Worm (Caenorhabditis elegans) whole organism, L4 larva: ENCODE measurements around the gene C03B1.9.
A peak's percentile ranks its signal among the peaks of the same experiment; 100 is the strongest.

Experiments used
- D1046.2 ChIP-seq: fragments of 200-800 bp; sonication (Bioruptor generic); IDR thresholded peaks from 2 replicates; pipeline ENCODE4 v1.3.6; 2022; ENCODE audit warnings: missing genetic modification characterization, missing compliant biosample characterization
- F26F4.8 ChIP-seq: fragments of 200-800 bp; sonication (Bioruptor generic); conservative IDR thresholded peaks from 2 replicates; pipeline ENCODE4 v1.3.6; 2022; ENCODE audit warnings: missing genetic modification characterization, missing compliant biosample characterization
- T20F7.1 ChIP-seq: fragments of 200-800 bp; sonication (Bioruptor generic); optimal IDR thresholded peaks from 2 replicates; lab custom pipeline; 2018; ENCODE audit warnings: mild to moderate bottlenecking, missing genetic modification characterization, missing compliant biosample characterization
- Y48G9A.11 ChIP-seq: fragments of 200-800 bp; sonication (Bioruptor generic); IDR thresholded peaks from 2 replicates; pipeline ENCODE4 v1.3.6; 2022; ENCODE audit warnings: missing genetic modification reagents, missing genetic modification characterization, missing compliant biosample characterization
- Y5F2A.4 ChIP-seq: fragments of 200-800 bp; sonication (Bioruptor generic); optimal IDR thresholded peaks from 2 replicates; lab custom pipeline; 2018; ENCODE audit warnings: mild to moderate bottlenecking, missing genetic modification characterization, missing compliant biosample characterization
- Y75B8A.6 ChIP-seq: fragments of 200-800 bp; sonication (Bioruptor generic); IDR thresholded peaks from 2 replicates; pipeline ENCODE4 v1.3.6; 2022; ENCODE audit warnings: missing genetic modification reagents, missing genetic modification characterization, missing compliant biosample characterization
- ZK337.2 ChIP-seq: fragments of 200-800 bp; sonication (Bioruptor generic); IDR thresholded peaks from 2 replicates; pipeline ENCODE4 v1.3.6; 2022; ENCODE audit warnings: missing genetic modification reagents, missing genetic modification characterization, missing compliant biosample characterization
- ceh-20 ChIP-seq: fragments of 200-800 bp; sonication (Bioruptor generic); IDR thresholded peaks from 2 replicates; pipeline ENCODE4 v1.3.6; 2022; ENCODE audit warnings: missing genetic modification reagents, missing genetic modification characterization, missing compliant biosample characterization
- ceh-28 ChIP-seq: fragments of 150-350 bp; optimal IDR thresholded peaks from 2 replicates; lab custom pipeline; 2014; ENCODE audit warnings: missing biosample characterization, missing genetic modification reagents, missing genetic modification characterization
- ceh-32 ChIP-seq: sonication (generic microtip); optimal IDR thresholded peaks from 2 replicates; lab custom pipeline; 2016; ENCODE audit warnings: mild to moderate bottlenecking, missing genetic modification characterization, missing compliant biosample characterization; ENCODE audit not compliant: poor library complexity
- ceh-44 ChIP-seq: fragments of 200-800 bp; sonication (Bioruptor generic); IDR thresholded peaks from 2 replicates; pipeline ENCODE4 v1.3.6; 2022; ENCODE audit warnings: missing genetic modification reagents, missing genetic modification characterization, missing compliant biosample characterization
- daf-12 ChIP-seq: fragments of 150-350 bp; optimal IDR thresholded peaks from 2 replicates; lab custom pipeline; 2014; ENCODE audit warnings: missing biosample characterization, missing genetic modification reagents, missing genetic modification characterization
- daf-16 ChIP-seq, 3 experiments: sonication (generic microtip); optimal IDR thresholded peaks; 2 replicates each; lab custom pipeline; 2016 to 2017; ENCODE audit warnings: missing genetic modification characterization in 3 of 3, missing genetic modification reagents in 3 of 3, mild to moderate bottlenecking in 2 of 3, missing compliant biosample characterization in 2 of 3, missing biosample characterization in 1 of 3, moderate library complexity in 1 of 3
- duxl-1 ChIP-seq: sonication (generic microtip); optimal IDR thresholded peaks from 2 replicates; lab custom pipeline; 2016; ENCODE audit warnings: mild to moderate bottlenecking, missing genetic modification characterization, moderate library complexity, missing compliant biosample characterization; ENCODE audit not compliant: poor library complexity
- dve-1 ChIP-seq: sonication (generic microtip); optimal IDR thresholded peaks from 2 replicates; lab custom pipeline; 2017; ENCODE audit warnings: antibody characterized with exemption, mild to moderate bottlenecking, missing genetic modification characterization, missing compliant biosample characterization; ENCODE audit not compliant: insufficient read depth
- egl-27 ChIP-seq: sonication (generic microtip); optimal IDR thresholded peaks from 3 replicates; lab custom pipeline; 2017; ENCODE audit warnings: missing biosample characterization, missing genetic modification reagents, missing genetic modification characterization
- fkh-10 ChIP-seq: fragments of 150-350 bp; optimal IDR thresholded peaks from 2 replicates; lab custom pipeline; 2014; ENCODE audit warnings: missing biosample characterization, missing genetic modification reagents, missing genetic modification characterization
- gei-8 ChIP-seq: fragments of 200-800 bp; sonication (Bioruptor generic); optimal IDR thresholded peaks from 2 replicates; lab custom pipeline; 2018; ENCODE audit warnings: mild to moderate bottlenecking, missing genetic modification characterization, missing compliant biosample characterization
- hlh-11 ChIP-seq: fragments of 200-800 bp; sonication (Bioruptor generic); optimal IDR thresholded peaks from 2 replicates; lab custom pipeline; 2018; ENCODE audit warnings: mild to moderate bottlenecking, missing genetic modification characterization, missing compliant biosample characterization
- hlh-30 ChIP-seq: sonication (generic microtip); optimal IDR thresholded peaks from 2 replicates; lab custom pipeline; 2017; ENCODE audit warnings: antibody characterized with exemption, mild to moderate bottlenecking, missing genetic modification characterization, missing compliant biosample characterization; ENCODE audit not compliant: insufficient read depth
- lim-7 ChIP-seq: fragments of 200-800 bp; sonication (Bioruptor generic); IDR thresholded peaks from 2 replicates; pipeline ENCODE4 v1.3.6; 2022; ENCODE audit warnings: missing genetic modification characterization, missing compliant biosample characterization
- lir-3 ChIP-seq: sonication (generic microtip); optimal IDR thresholded peaks from 2 replicates; lab custom pipeline; 2016; ENCODE audit warnings: mild to moderate bottlenecking, missing genetic modification characterization, missing compliant biosample characterization
- lsy-2 ChIP-seq, 2 experiments: fragments of 150-350 bp in 1 of 2; sonication (generic microtip) in 1 of 2; optimal IDR thresholded peaks; 2 replicates each; lab custom pipeline; 2014 to 2017; ENCODE audit warnings: missing biosample characterization in 2 of 2, missing genetic modification characterization in 2 of 2
- madf-5 ChIP-seq, 2 experiments: fragments of 200-800 bp; sonication (Bioruptor generic); IDR thresholded peaks; 2 replicates each; pipeline ENCODE4 v1.3.6; 2022; ENCODE audit warnings: missing compliant biosample characterization in 2 of 2, missing genetic modification characterization in 2 of 2
- mdt-29 ChIP-seq: fragments of 200-800 bp; sonication (Bioruptor generic); IDR thresholded peaks from 2 replicates; pipeline ENCODE4 v1.3.6; 2022; ENCODE audit warnings: missing genetic modification reagents, missing genetic modification characterization, missing compliant biosample characterization
- mep-1 ChIP-seq: fragments of 150-350 bp; sonication (generic microtip); optimal IDR thresholded peaks from 3 replicates; lab custom pipeline; 2014; ENCODE audit warnings: missing biosample characterization, missing genetic modification characterization
- mxl-2 ChIP-seq: fragments of 200-800 bp; sonication (Bioruptor generic); conservative IDR thresholded peaks from 2 replicates; pipeline ENCODE4 v1.3.6; 2022; ENCODE audit warnings: missing genetic modification reagents, missing genetic modification characterization, missing compliant biosample characterization
- nhr-111 ChIP-seq: fragments of 200-800 bp; sonication (Bioruptor generic); optimal IDR thresholded peaks from 2 replicates; lab custom pipeline; 2018; ENCODE audit warnings: mild to moderate bottlenecking, missing genetic modification characterization, missing compliant biosample characterization
- nhr-28 ChIP-seq: fragments of 150-350 bp; optimal IDR thresholded peaks from 2 replicates; lab custom pipeline; 2014; ENCODE audit warnings: missing biosample characterization, missing genetic modification characterization
- nhr-41 ChIP-seq: fragments of 200-800 bp; sonication (Bioruptor generic); IDR thresholded peaks from 2 replicates; pipeline ENCODE4 v1.3.6; 2022; ENCODE audit warnings: missing genetic modification reagents, missing genetic modification characterization, missing compliant biosample characterization
- nhr-48 ChIP-seq: sonication (generic microtip); optimal IDR thresholded peaks from 2 replicates; lab custom pipeline; 2016; ENCODE audit warnings: mild to moderate bottlenecking, missing genetic modification characterization, missing compliant biosample characterization
- nhr-76 ChIP-seq: fragments of 150-350 bp; optimal IDR thresholded peaks from 2 replicates; lab custom pipeline; 2014; ENCODE audit warnings: missing biosample characterization, missing genetic modification characterization
- nhr-77 ChIP-seq: fragments of 150-350 bp; optimal IDR thresholded peaks from 2 replicates; lab custom pipeline; 2014; ENCODE audit warnings: missing biosample characterization, missing genetic modification characterization
- rbr-2 ChIP-seq: sonication (generic microtip); optimal IDR thresholded peaks from 2 replicates; lab custom pipeline; 2016; ENCODE audit warnings: missing genotype, missing genetic modification characterization, missing compliant biosample characterization
- sdz-12 ChIP-seq: fragments of 200-800 bp; sonication (Bioruptor generic); optimal IDR thresholded peaks from 2 replicates; lab custom pipeline; 2018; ENCODE audit warnings: mild to moderate bottlenecking, missing genetic modification characterization, missing compliant biosample characterization
- set-16 ChIP-seq: fragments of 200-800 bp; sonication (Bioruptor generic); IDR thresholded peaks from 2 replicates; pipeline ENCODE4 v1.3.6; 2022; ENCODE audit warnings: missing genetic modification reagents, missing genetic modification characterization, missing compliant biosample characterization
- skn-1 ChIP-seq: fragments of 150-350 bp; optimal IDR thresholded peaks from 2 replicates; lab custom pipeline; 2014; ENCODE audit warnings: missing biosample characterization, missing genetic modification characterization
- snpc-1.2 ChIP-seq: fragments of 200-800 bp; sonication (Bioruptor generic); IDR thresholded peaks from 2 replicates; pipeline ENCODE4 v1.3.6; 2022; ENCODE audit warnings: missing genetic modification reagents, missing genetic modification characterization, missing compliant biosample characterization
- spr-1 ChIP-seq: sonication (generic microtip); optimal IDR thresholded peaks from 2 replicates; lab custom pipeline; 2016; ENCODE audit warnings: mild to moderate bottlenecking, missing genetic modification characterization, missing compliant biosample characterization
- spr-3 ChIP-seq: fragments of 200-800 bp; sonication (Bioruptor generic); optimal IDR thresholded peaks from 2 replicates; lab custom pipeline; 2018; ENCODE audit warnings: mild to moderate bottlenecking, missing genetic modification characterization, missing compliant biosample characterization
- tra-1 ChIP-seq: fragments of 200-800 bp; sonication (Bioruptor generic); IDR thresholded peaks from 2 replicates; pipeline ENCODE4 v1.3.6; 2022; ENCODE audit warnings: missing genetic modification reagents, missing genetic modification characterization, missing compliant biosample characterization
- unc-130 ChIP-seq: sonication (generic microtip); optimal IDR thresholded peaks from 2 replicates; lab custom pipeline; 2016; ENCODE audit warnings: missing genetic modification reagents, missing genetic modification characterization, missing compliant biosample characterization
- unc-62 ChIP-seq, 3 experiments: fragments of 150-350 bp in 1 of 3; sonication (generic microtip); optimal IDR thresholded peaks in 2 of 3; peaks in 1 of 3; 1 replicate in 1 of 3; 2 replicates in 2 of 3; lab custom pipeline; 2014 to 2017; ENCODE audit warnings: missing biosample characterization in 3 of 3, missing genetic modification characterization in 3 of 3, missing genetic modification reagents in 3 of 3, missing genotype in 1 of 3
- zfp-3 ChIP-seq: fragments of 200-800 bp; sonication (Bioruptor generic); conservative IDR thresholded peaks from 2 replicates; pipeline ENCODE4 v1.3.6; 2022; ENCODE audit warnings: missing genetic modification reagents, missing genetic modification characterization, missing compliant biosample characterization
- zip-11 ChIP-seq: fragments of 200-800 bp; sonication (Bioruptor generic); IDR thresholded peaks from 2 replicates; pipeline ENCODE4 v1.3.6; 2022; ENCODE audit warnings: missing genetic modification characterization, missing compliant biosample characterization
- zip-2 ChIP-seq: fragments of 150-350 bp; optimal IDR thresholded peaks from 2 replicates; lab custom pipeline; 2014; ENCODE audit warnings: missing biosample characterization, missing genetic modification characterization

The C03B1.9 gene

ce11 chrX:6371192-6372116, 24.5 kb upstream of the C03B1.9 start (continued):
- peak; percentile 56; the same call in 1 of the 2 replicates for TF ChIP-seq nhr-41 (GFP tag; lab: Robert Waterston, UW)
- peak; percentile 39 for TF ChIP-seq ceh-32 (tag; lab: Kevin White, UChicago)
- TF ChIP-seq D1046.2 (GFP tag; lab: Robert Waterston, UW), result peak; percentile 87
- 0 out of 2 replicates have a peak, but pooled peaks have one; percentile 77 for TF ChIP-seq Y75B8A.6 (GFP tag; lab: Robert Waterston, UW)
- peak; percentile 45 for TF ChIP-seq unc-130
- peak; percentile 60 for TF ChIP-seq lir-3 (tag; lab: Kevin White, UChicago)
- TF ChIP-seq dve-1 (tag; lab: Kevin White, UChicago), result peak; percentile 54
- peak; percentile 61 for TF ChIP-seq nhr-48 (tag; lab: Kevin White, UChicago)
- peak; percentile 50 for TF ChIP-seq hlh-30 (tag; lab: Kevin White, UChicago)
- peak; percentile 69; the same call in 1 of the 2 replicates for TF ChIP-seq ceh-44
- TF ChIP-seq duxl-1 (tag; lab: Kevin White, UChicago), result peak; percentile 73
- TF ChIP-seq T20F7.1 (GFP tag; lab: Kevin White, UChicago), result no peak
- TF ChIP-seq set-16 (GFP tag; lab: Robert Waterston, UW), result no peak
- TF ChIP-seq zip-11 (GFP tag; lab: Robert Waterston, UW), result 0 out of 2 replicates have a peak, but pooled peaks have one; percentile 21
- TF ChIP-seq zip-2 (tag; lab: Kevin White, UChicago), result peak; percentile 43
- peak; percentile 26 for TF ChIP-seq nhr-77 (tag; lab: Kevin White, UChicago)
- TF ChIP-seq hlh-11 (tag; lab: Kevin White, UChicago), result no peak
- 0 out of 2 replicates have a peak, but pooled peaks have one; percentile 40 for TF ChIP-seq ZK337.2 (GFP tag; lab: Robert Waterston, UW)
- no peak for TF ChIP-seq nhr-76 (tag; lab: Kevin White, UChicago)
- TF ChIP-seq gei-8 (GFP tag; lab: Kevin White, UChicago), result peak; percentile 66
- TF ChIP-seq sdz-12, result peak; percentile 87
- TF ChIP-seq spr-3, result peak; percentile 81
- no peak for TF ChIP-seq fkh-10 (GFP tag; lab: Kevin White, UChicago)
- TF ChIP-seq daf-12 (tag; lab: Kevin White, UChicago), result no peak
- TF ChIP-seq daf-16 (GFP tag; optimal IDR thresholded peaks at IDR 0.05; lab: Kevin White, UChicago), result peak; percentile 69 to 79
- peak; percentile 54 for TF ChIP-seq daf-16 (tag; optimal IDR thresholded peaks at IDR 0.05; lab: Kevin White, UChicago)
- no peak for TF ChIP-seq mxl-2
- no peak for TF ChIP-seq skn-1
- peak; percentile 24 for TF ChIP-seq nhr-28
- peak; percentile 73 for TF ChIP-seq rbr-2 (tag; lab: Kevin White, UChicago)
- no peak; the same call in 1 of the 2 replicates for TF ChIP-seq lim-7 (GFP tag; lab: Robert Waterston, UW)
- TF ChIP-seq mdt-29, result peak; percentile 48; the same call in 1 of the 2 replicates
- peak; percentile 66 for TF ChIP-seq zfp-3
- TF ChIP-seq lsy-2 (tag; optimal IDR thresholded peaks at IDR 0.05; lab: Kevin White, UChicago), result no peak
- TF ChIP-seq tra-1 (GFP tag; lab: Robert Waterston, UW), result peak; percentile 80; the same call in 1 of the 2 replicates
- TF ChIP-seq Y5F2A.4 (GFP tag; lab: Kevin White, UChicago), result peak; percentile 40
- peak; percentile 90 for TF ChIP-seq F26F4.8
- peak; percentile 41 for TF ChIP-seq spr-1
- no peak for TF ChIP-seq egl-27
- TF ChIP-seq nhr-111, result peak; percentile 63
- peak; percentile 51; the same call in 1 of the 2 replicates for TF ChIP-seq Y48G9A.11
- TF ChIP-seq mep-1 (tag; lab: Kevin White, UChicago), result no peak
- TF ChIP-seq unc-62 (GFP tag; optimal IDR thresholded peaks at IDR 0.05 in 1 of 2; lab: Kevin White, UChicago), result peak in 1 of 2 experiments; percentile 92
- no peak for TF ChIP-seq unc-62 (tag; optimal IDR thresholded peaks at IDR 0.05; lab: Kevin White, UChicago)
- TF ChIP-seq madf-5 (GFP tag; IDR thresholded peaks at IDR 0.05; lab: Robert Waterston, UW), result peak; percentile 78 to 86; a peak in 2 of 4 replicates
- peak; percentile 46; the same call in 1 of the 2 replicates for TF ChIP-seq ceh-20 (GFP tag; lab: Robert Waterston, UW)
- TF ChIP-seq ceh-28 (tag; lab: Kevin White, UChicago), result no peak
- peak; percentile 83 for TF ChIP-seq snpc-1.2
